Fruit fly (Drosophila melanogaster): ENCODE results near the gene CG15529.

DNA sequence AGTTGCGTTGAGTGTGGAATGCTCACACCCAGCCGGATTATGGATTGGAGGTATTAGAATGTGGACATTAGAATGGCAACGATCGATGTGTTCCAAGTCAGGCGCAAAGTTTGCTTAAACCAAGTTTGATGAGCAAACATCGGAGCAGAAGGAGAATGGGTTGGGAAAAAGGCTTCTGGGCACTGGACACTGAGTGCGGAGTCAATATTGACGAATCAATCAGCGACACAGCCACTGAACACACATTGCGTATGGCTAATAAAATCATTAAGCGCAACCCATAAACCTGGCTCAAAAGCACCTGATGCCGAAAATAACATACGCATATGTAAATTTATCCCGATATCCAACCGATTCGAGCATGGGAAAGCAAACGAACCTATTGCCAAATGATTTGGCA is 42.0 kb downstream of the CG15529 start:
- TF ChIP-seq psq (optimal IDR thresholded peaks at IDR 0.05) (no peak), ttk (optimal IDR thresholded peaks at IDR 0.05) (no peak)

All from Kc167 (cell line).